Worm (Caenorhabditis elegans) whole organism, midembryonic: ENCODE results near the gene rom-1.

Source experiments
- T22C8.4 ChIP-seq: fragments of 200-800 bp; sonication (Bioruptor generic); IDR thresholded peaks from 2 replicates; pipeline ENCODE4 v1.3.6; 2022; ENCODE audit warnings: missing genetic modification characterization, missing compliant biosample characterization
- cog-1 ChIP-seq: sonication (generic microtip); optimal IDR thresholded peaks from 2 replicates; lab custom pipeline; 2016; ENCODE audit warnings: missing genetic modification characterization, missing compliant biosample characterization
- flt-1 ChIP-seq: fragments of 200-800 bp; sonication (Bioruptor generic); IDR thresholded peaks from 2 replicates; pipeline ENCODE4 v1.3.6; 2022; ENCODE audit warnings: missing genetic modification characterization, missing compliant biosample characterization
- klf-2 ChIP-seq: fragments of 200-800 bp; sonication (Bioruptor generic); conservative IDR thresholded peaks from 2 replicates; pipeline ENCODE4 v1.3.6; 2022; ENCODE audit warnings: missing genetic modification reagents, missing genetic modification characterization, missing compliant biosample characterization
- med-1 ChIP-seq: sonication (generic microtip); optimal IDR thresholded peaks from 2 replicates; lab custom pipeline; 2017; ENCODE audit warnings: missing genetic modification characterization, mild to moderate bottlenecking, missing compliant biosample characterization, antibody characterized with exemption, missing genetic modification reagents; ENCODE audit not compliant: insufficient read depth
- ztf-23 ChIP-seq: fragments of 200-800 bp; sonication (Bioruptor generic); IDR thresholded peaks from 2 replicates; pipeline ENCODE4 v1.3.6; 2022; ENCODE audit warnings: missing genetic modification reagents, missing genetic modification characterization, missing compliant biosample characterization

- TF ChIP-seq flt-1 (no peak), klf-2 (no peak), T22C8.4 (no peak), med-1 (GFP tag; lab: Kevin White, UChicago) (no peak), cog-1 (tag; lab: Kevin White, UChicago) (no peak), ztf-23 (GFP tag; lab: Robert Waterston, UW) (no peak)
Observed at ce11 chrIII:4939267-4939666, 32.3 kb downstream of the rom-1 start, which contains the start of gene rpb-2.
